Fruit fly (Drosophila melanogaster): ENCODE results near the gene eRF1.

Gene eRF1

DNA sequence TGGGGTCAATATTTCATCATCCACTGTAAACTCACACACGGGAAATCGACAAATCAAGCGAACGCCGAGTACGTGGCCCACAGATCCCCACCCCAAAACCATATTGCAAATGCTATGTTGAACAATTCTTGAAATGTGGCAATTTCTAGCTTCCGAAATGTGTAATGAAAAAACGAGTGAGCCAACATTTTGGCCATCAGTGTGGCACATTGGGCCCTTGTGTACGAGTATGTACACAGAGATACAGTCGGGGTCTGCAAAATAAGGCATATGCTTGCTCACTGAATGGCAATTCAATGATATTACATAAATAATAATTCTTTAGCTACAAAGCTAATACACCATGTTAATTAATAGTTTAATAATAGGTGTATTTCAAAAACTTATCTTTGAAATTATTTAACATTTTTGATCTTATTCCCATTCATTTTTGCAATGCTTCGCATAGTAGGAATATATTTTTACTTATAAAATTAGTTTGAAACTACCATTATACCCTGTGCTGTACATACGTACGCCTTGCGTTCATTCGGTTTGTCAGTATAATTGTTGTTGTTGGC lies 51.5 kb downstream of the eRF1 start (continued):
- TF ChIP-seq CG30431 (GFP tag; optimal IDR thresholded peaks at IDR 0.05) (peak; percentile 78), CG12769 (tag; optimal IDR thresholded peaks at IDR 0.05) (peak; percentile 89), row (GFP tag; IDR thresholded peaks at IDR 0.05) (peak; percentile 94), slou (GFP tag; optimal IDR thresholded peaks at IDR 0.05) (peak; percentile 82), lola (GFP tag; optimal IDR thresholded peaks at IDR 0.05) (peak in 1 of 3 experiments; percentile 81), Atf3 (GFP tag; optimal IDR thresholded peaks at IDR 0.05) (peak; percentile 69), H2.0 (GFP tag; IDR thresholded peaks at IDR 0.05) (peak; percentile 77), CG8089 (GFP tag; optimal IDR thresholded peaks at IDR 0.05) (peak; percentile 67), exex (tag; optimal IDR thresholded peaks at IDR 0.05) (peak; percentile 43), dan (GFP tag; IDR thresholded peaks at IDR 0.05) (no peak), chinmo (GFP tag; IDR thresholded peaks at IDR 0.05; ENCODE audit: partially characterized antibody) (no peak), CG14710 (tag; optimal IDR thresholded peaks at IDR 0.05) (peak; percentile 72), tx (GFP tag; optimal IDR thresholded peaks at IDR 0.05) (peak; percentile 74), dmrt11E (tag; optimal IDR thresholded peaks at IDR 0.05) (peak; percentile 71), CG8290 (GFP tag; optimal IDR thresholded peaks at IDR 0.05) (peak; percentile 35), CG8290 (tag; optimal IDR thresholded peaks at IDR 0.05) (peak in 1 of 2 experiments; percentile 92), CG13287 (GFP tag; IDR thresholded peaks at IDR 0.05; ENCODE audit: partially characterized antibody) (no peak), CG1529 (GFP tag; optimal IDR thresholded peaks at IDR 0.05) (peak; percentile 74), C15 (GFP tag; IDR thresholded peaks at IDR 0.05) (no peak), Asciz (GFP tag; optimal IDR thresholded peaks at IDR 0.05) (peak; percentile 88), CrebB (tag; optimal IDR thresholded peaks at IDR 0.05) (peak; percentile 77), CG17359 (tag; optimal IDR thresholded peaks at IDR 0.05) (peak; percentile 93), CG12299 (tag; optimal IDR thresholded peaks at IDR 0.05) (peak; percentile 85), CG3281 (GFP tag; optimal IDR thresholded peaks at IDR 0.05) (peak; percentile 87), CG10267 (tag; optimal IDR thresholded peaks at IDR 0.05) (peak; percentile 79), CG15011 (GFP tag; optimal IDR thresholded peaks at IDR 0.05) (peak; percentile 89), CG3847 (GFP tag; IDR thresholded peaks at IDR 0.05) (peak; percentile 83), CG31365 (tag; optimal IDR thresholded peaks at IDR 0.05) (peak; percentile 51), CG11695 (GFP tag; IDR thresholded peaks at IDR 0.05) (peak; percentile 91), Myb (GFP tag; optimal IDR thresholded peaks at IDR 0.05) (peak; percentile 61), CG4617 (GFP tag; optimal IDR thresholded peaks at IDR 0.05; ENCODE audit: borderline replicate concordance) (peak; percentile 63), sna (GFP tag; IDR thresholded peaks at IDR 0.05; ENCODE audit: partially characterized antibody) (no peak), CG8924 (tag; optimal IDR thresholded peaks at IDR 0.05) (peak; percentile 93), vnd (GFP tag; IDR thresholded peaks at IDR 0.05; ENCODE audit: partially characterized antibody) (no peak), Dp (GFP tag; optimal IDR thresholded peaks at IDR 0.05) (peak; percentile 3), gfzf (GFP tag; optimal IDR thresholded peaks at IDR 0.05) (no peak), CG7839 (tag; optimal IDR thresholded peaks at IDR 0.05) (peak; percentile 92), Hsf (GFP tag; optimal IDR thresholded peaks at IDR 0.05) (peak; percentile 87), TFAM (GFP tag; optimal IDR thresholded peaks at IDR 0.05) (peak; percentile 20), CG14667 (GFP tag; IDR thresholded peaks at IDR 0.05) (peak; percentile 74), CG8281 (tag; optimal IDR thresholded peaks at IDR 0.05) (peak; percentile 80), D19B (GFP tag; optimal IDR thresholded peaks at IDR 0.05) (peak; percentile 68), CG3163 (GFP tag; optimal IDR thresholded peaks at IDR 0.05) (peak; percentile 50), ranshi (GFP tag; IDR thresholded peaks at IDR 0.05) (peak; percentile 73), slbo (GFP tag; IDR thresholded peaks at IDR 0.05) (peak; percentile 94), Dref (GFP tag; IDR thresholded peaks at IDR 0.05) (peak; percentile 33; the same call in 1 of the 2 replicates), Xrp1 (GFP tag; IDR thresholded peaks at IDR 0.05) (peak; percentile 86), HLHmδ (GFP tag; optimal IDR thresholded peaks at IDR 0.05) (no peak), danr (GFP tag; IDR thresholded peaks at IDR 0.05) (peak; percentile 62), cas (GFP tag; IDR thresholded peaks at IDR 0.05) (peak; percentile 78)

All from whole organism, embryonic.